Worm (Caenorhabditis elegans): Measurements from ENCODE around the gene C05D11.8.

ce11 chrIII:6444335-6444734 is 17.2 kb upstream of the C05D11.8 start, which contains the start of gene C05D11.13:
- TF ChIP-seq unc-62 (GFP tag; optimal IDR thresholded peaks at IDR 0.05 in 1 of 2) (no peak), unc-62 (tag; optimal IDR thresholded peaks at IDR 0.05) (no peak), lin-13 (GFP tag; optimal IDR thresholded peaks at IDR 0.05) (no peak), lsy-2 (tag; optimal IDR thresholded peaks at IDR 0.05) (peak in 1 of 2 experiments; percentile 86), lin-15B (tag; optimal IDR thresholded peaks at IDR 0.05) (no peak), fos-1 (tag; optimal IDR thresholded peaks at IDR 0.05) (no peak), R02D3.7 (tag; optimal IDR thresholded peaks at IDR 0.05) (no peak), ceh-82 (tag; optimal IDR thresholded peaks at IDR 0.05) (no peak), dve-1 (tag; optimal IDR thresholded peaks at IDR 0.05; ENCODE audit: insufficient read depth) (peak; percentile 64), attf-4 (tag; optimal IDR thresholded peaks at IDR 0.05) (no peak), nhr-76 (tag; optimal IDR thresholded peaks at IDR 0.05) (no peak), dpl-1 (GFP tag; optimal IDR thresholded peaks at IDR 0.05) (peak; percentile 12)

Data from whole organism, L4 larva.